Fruit fly (Drosophila melanogaster): ENCODE data around the gene CG33710.

Gene CG33710

dm6 chr3L:19922833-19923745 lies 29.5 kb downstream of the CG33710 start, which contains the start of gene Pfdn6 (continued):
- TF ChIP-seq Xbp1 (GFP tag; optimal IDR thresholded peaks at IDR 0.05) (peak; percentile 84), H15 (GFP tag; IDR thresholded peaks at IDR 0.05) (peak; percentile 57; the same call in 1 of the 3 replicates), Chrac-16 (GFP tag; optimal IDR thresholded peaks at IDR 0.05) (peak; percentile 50), tna (GFP tag; IDR thresholded peaks at IDR 0.05; ENCODE audit: partially characterized antibody) (peak; percentile 70), ERR (GFP tag; optimal IDR thresholded peaks at IDR 0.05) (no peak), Opbp (GFP tag; IDR thresholded peaks at IDR 0.05; ENCODE audit: partially characterized antibody) (peak; percentile 71), ro (GFP tag; IDR thresholded peaks at IDR 0.05) (no peak), ind (GFP tag; optimal IDR thresholded peaks at IDR 0.05) (peak; percentile 80), pita (GFP tag; optimal IDR thresholded peaks at IDR 0.05) (no peak), Hr78 (GFP tag; optimal IDR thresholded peaks at IDR 0.05) (no peak), Optix (GFP tag; IDR thresholded peaks at IDR 0.05) (peak; percentile 89), sob (GFP tag; IDR thresholded peaks at IDR 0.05) (peak; percentile 90), CG18764 (GFP tag; optimal IDR thresholded peaks at IDR 0.05) (peak; percentile 92), peb (GFP tag; IDR thresholded peaks at IDR 0.05) (no peak; the same call in 1 of the 2 replicates), sima (GFP tag; optimal IDR thresholded peaks at IDR 0.05) (no peak), C15 (GFP tag; IDR thresholded peaks at IDR 0.05) (peak; percentile 37; the same call in 1 of the 3 replicates), hth (optimal IDR thresholded peaks at IDR 0.05) (no peak), Sox100B (GFP tag; optimal IDR thresholded peaks at IDR 0.05) (no peak), wor (GFP tag; IDR thresholded peaks at IDR 0.05) (peak; percentile 87), CG3281 (GFP tag; optimal IDR thresholded peaks at IDR 0.05) (peak; percentile 66), Doc2 (GFP tag; IDR thresholded peaks at IDR 0.05) (peak; percentile 61; the same call in 1 of the 2 replicates), aop (GFP tag; IDR thresholded peaks at IDR 0.05) (no peak), CG4707 (GFP tag; optimal IDR thresholded peaks at IDR 0.05) (no peak), lmd (GFP tag; IDR thresholded peaks at IDR 0.05) (peak; percentile 90), CG11696 (GFP tag; IDR thresholded peaks at IDR 0.05) (peak; percentile 42; the same call in 1 of the 2 replicates), CG14965 (GFP tag; optimal IDR thresholded peaks at IDR 0.05; ENCODE audit: borderline replicate concordance) (no peak), CG8388 (GFP tag; optimal IDR thresholded peaks at IDR 0.05) (no peak), klu (GFP tag; IDR thresholded peaks at IDR 0.05) (peak; percentile 80), gsb-n (tag; optimal IDR thresholded peaks at IDR 0.05) (no peak), BEAF-32 (GFP tag; optimal IDR thresholded peaks at IDR 0.05) (peak; percentile 48), Atf3 (GFP tag; optimal IDR thresholded peaks at IDR 0.05) (peak; percentile 42), hkb (optimal IDR thresholded peaks at IDR 0.05) (peak; percentile 91), hkb (GFP tag; IDR thresholded peaks at IDR 0.05) (no peak), pzg (GFP tag; optimal IDR thresholded peaks at IDR 0.05) (peak; percentile 85), slp2 (GFP tag; optimal IDR thresholded peaks at IDR 0.05) (peak; percentile 61), br (optimal IDR thresholded peaks at IDR 0.05) (no peak), lov (optimal IDR thresholded peaks at IDR 0.05) (no peak), lov (GFP tag; IDR thresholded peaks at IDR 0.05) (peak; percentile 37; the same call in 1 of the 3 replicates), CG8924 (tag; optimal IDR thresholded peaks at IDR 0.05) (peak; percentile 81), CG6813 (GFP tag; optimal IDR thresholded peaks at IDR 0.05) (no peak), knrl (GFP tag; IDR thresholded peaks at IDR 0.05; ENCODE audit: partially characterized antibody) (peak; percentile 84), Eip74EF (GFP tag; optimal IDR thresholded peaks at IDR 0.05) (no peak), CG12219 (GFP tag; optimal IDR thresholded peaks at IDR 0.05) (no peak), ssp (GFP tag; IDR thresholded peaks at IDR 0.05) (peak; percentile 69), fd64A (GFP tag; optimal IDR thresholded peaks at IDR 0.05) (peak; percentile 6), fu2 (GFP tag; optimal IDR thresholded peaks at IDR 0.05) (peak; percentile 82), CG15269 (tag; optimal IDR thresholded peaks at IDR 0.05) (no peak), CG31388 (GFP tag; optimal IDR thresholded peaks at IDR 0.05) (peak; percentile 19), maf-S (GFP tag; optimal IDR thresholded peaks at IDR 0.05) (peak; percentile 72)

Measured in whole organism, embryonic.